Fruit fly (Drosophila melanogaster): ENCODE results near the gene CG5103.

dm6 chr3L:18274188-18274587, 19.9 kb downstream of the CG5103 start:
- no peak for TF ChIP-seq pad (GFP tag; optimal IDR thresholded peaks at IDR 0.05)
- TF ChIP-seq CG1620 (GFP tag; optimal IDR thresholded peaks at IDR 0.05) = no peak
- no peak for TF ChIP-seq CG7045 (GFP tag; optimal IDR thresholded peaks at IDR 0.05)
- TF ChIP-seq Crg-1 (GFP tag; optimal IDR thresholded peaks at IDR 0.05) = no peak
- TF ChIP-seq Hr96 (GFP tag; optimal IDR thresholded peaks at IDR 0.05) = no peak
- no peak for TF ChIP-seq bab1 (GFP tag; optimal IDR thresholded peaks at IDR 0.05)
- TF ChIP-seq Mnt (GFP tag; optimal IDR thresholded peaks at IDR 0.05) = no peak
- TF ChIP-seq kay (GFP tag; ENCODE audit: borderline replicate concordance) = no peak
- no peak for TF ChIP-seq tj (GFP tag; optimal IDR thresholded peaks at IDR 0.05)

Measured in whole organism, adult.